Worm (Caenorhabditis elegans) whole organism, L4 larva: ENCODE data around the gene mre-11.

Experiments used
- ceh-20 ChIP-seq: fragments of 200-800 bp; sonication (Bioruptor generic); IDR thresholded peaks from 2 replicates; pipeline ENCODE4 v1.3.6; 2022; ENCODE audit warnings: missing genetic modification reagents, missing genetic modification characterization, missing compliant biosample characterization
- ceh-28 ChIP-seq: fragments of 150-350 bp; optimal IDR thresholded peaks from 2 replicates; lab custom pipeline; 2014; ENCODE audit warnings: missing biosample characterization, missing genetic modification reagents, missing genetic modification characterization
- ceh-82 ChIP-seq: sonication (generic microtip); optimal IDR thresholded peaks from 2 replicates; lab custom pipeline; 2017; ENCODE audit warnings: missing biosample characterization, missing genetic modification characterization
- duxl-1 ChIP-seq: sonication (generic microtip); optimal IDR thresholded peaks from 2 replicates; lab custom pipeline; 2016; ENCODE audit warnings: mild to moderate bottlenecking, missing genetic modification characterization, moderate library complexity, missing compliant biosample characterization; ENCODE audit not compliant: poor library complexity
- dve-1 ChIP-seq: sonication (generic microtip); optimal IDR thresholded peaks from 2 replicates; lab custom pipeline; 2017; ENCODE audit warnings: antibody characterized with exemption, mild to moderate bottlenecking, missing genetic modification characterization, missing compliant biosample characterization; ENCODE audit not compliant: insufficient read depth
- fkh-10 ChIP-seq: fragments of 150-350 bp; optimal IDR thresholded peaks from 2 replicates; lab custom pipeline; 2014; ENCODE audit warnings: missing biosample characterization, missing genetic modification reagents, missing genetic modification characterization
- hlh-30 ChIP-seq: sonication (generic microtip); optimal IDR thresholded peaks from 2 replicates; lab custom pipeline; 2017; ENCODE audit warnings: antibody characterized with exemption, mild to moderate bottlenecking, missing genetic modification characterization, missing compliant biosample characterization; ENCODE audit not compliant: insufficient read depth
- mdl-1 ChIP-seq, 2 experiments: fragments of 150-350 bp in 1 of 2; sonication (generic microtip) in 1 of 2; optimal IDR thresholded peaks; 2 replicates each; lab custom pipeline; 2014 to 2017; ENCODE audit warnings: missing biosample characterization in 2 of 2, missing genetic modification characterization in 2 of 2
- nhr-76 ChIP-seq: fragments of 150-350 bp; optimal IDR thresholded peaks from 2 replicates; lab custom pipeline; 2014; ENCODE audit warnings: missing biosample characterization, missing genetic modification characterization
- skn-1 ChIP-seq: fragments of 150-350 bp; optimal IDR thresholded peaks from 2 replicates; lab custom pipeline; 2014; ENCODE audit warnings: missing biosample characterization, missing genetic modification characterization
- unc-62 ChIP-seq, 3 experiments: fragments of 150-350 bp in 1 of 3; sonication (generic microtip); optimal IDR thresholded peaks in 2 of 3; peaks in 1 of 3; 1 replicate in 1 of 3; 2 replicates in 2 of 3; lab custom pipeline; 2014 to 2017; ENCODE audit warnings: missing biosample characterization in 3 of 3, missing genetic modification characterization in 3 of 3, missing genetic modification reagents in 3 of 3, missing genotype in 1 of 3

- TF ChIP-seq ceh-82 (tag; lab: Kevin White, UChicago) (no peak), skn-1 (no peak), unc-62 (GFP tag; optimal IDR thresholded peaks at IDR 0.05 in 1 of 2; lab: Kevin White, UChicago) (peak in 1 of 2 experiments; percentile 79), unc-62 (tag; optimal IDR thresholded peaks at IDR 0.05; lab: Kevin White, UChicago) (no peak), fkh-10 (GFP tag; lab: Kevin White, UChicago) (no peak), mdl-1 (tag; optimal IDR thresholded peaks at IDR 0.05; lab: Kevin White, UChicago) (no peak), ceh-20 (GFP tag; lab: Robert Waterston, UW) (no peak), nhr-76 (tag; lab: Kevin White, UChicago) (no peak), duxl-1 (no peak), ceh-28 (tag; lab: Kevin White, UChicago) (no peak), hlh-30 (no peak), dve-1 (tag; lab: Kevin White, UChicago) (no peak)
These were observed 37.5 kb downstream of the mre-11 start for ce11 chrV:10699122-10699521.
